Fruit fly (Drosophila melanogaster) whole organism, embryonic: ENCODE measurements around the gene Sk1.

Experiments used
- Aef1 ChIP-seq: fragments of 200-800 bp; sonication (Bioruptor generic); IDR thresholded peaks from 3 replicates; pipeline ENCODE4 v1.3.6; 2022; ENCODE audit warnings: missing biosample characterization, missing genetic modification characterization
- CG10274 ChIP-seq: fragments of 200-800 bp; sonication (Bioruptor generic); optimal IDR thresholded peaks from 3 replicates; lab custom pipeline; 2017; ENCODE audit warnings: missing biosample characterization, mild to moderate bottlenecking, missing genetic modification characterization
- CG12104 ChIP-seq: fragments of 200-800 bp; sonication (Bioruptor generic); optimal IDR thresholded peaks from 3 replicates; lab custom pipeline; 2016; ENCODE audit warnings: missing biosample characterization, missing genetic modification characterization
- CG12391 ChIP-seq: fragments of 200-800 bp; sonication (Bioruptor generic); optimal IDR thresholded peaks from 3 replicates; lab custom pipeline; 2018; ENCODE audit warnings: missing biosample characterization, mild to moderate bottlenecking, missing genetic modification characterization, moderate library complexity
- CG12744 ChIP-seq: fragments of 200-800 bp; sonication (Bioruptor generic); optimal IDR thresholded peaks from 2 replicates; lab custom pipeline; 2016; ENCODE audit warnings: missing biosample characterization, missing genetic modification characterization
- CG12769 ChIP-seq: fragments of 200-800 bp; sonication (Bioruptor generic); optimal IDR thresholded peaks from 2 replicates; lab custom pipeline; 2019; ENCODE audit warnings: missing biosample characterization, mild to moderate bottlenecking, missing genetic modification characterization, moderate library complexity
- CG14860 ChIP-seq: fragments of 200-800 bp; sonication (Bioruptor generic); IDR thresholded peaks from 3 replicates; pipeline ENCODE4 v1.3.6; 2022; ENCODE audit warnings: missing biosample characterization, missing genetic modification characterization; ENCODE audit not compliant: partially characterized antibody
- CG15073 ChIP-seq: fragments of 200-800 bp; sonication (Bioruptor generic); optimal IDR thresholded peaks from 2 replicates; lab custom pipeline; 2016; ENCODE audit warnings: missing biosample characterization, missing genetic modification characterization
- CG17186 ChIP-seq: fragments of 200-800 bp; sonication (Bioruptor generic); optimal IDR thresholded peaks from 3 replicates; lab custom pipeline; 2017; ENCODE audit warnings: missing biosample characterization, missing genetic modification reagents, missing genetic modification characterization
- CG17912 ChIP-seq: fragments of 200-800 bp; sonication (Bioruptor generic); optimal IDR thresholded peaks from 2 replicates; lab custom pipeline; 2018; ENCODE audit warnings: missing biosample characterization, mild to moderate bottlenecking, missing genetic modification characterization
- CG1832 ChIP-seq: fragments of 200-800 bp; sonication (Bioruptor generic); optimal IDR thresholded peaks from 2 replicates; lab custom pipeline; 2017; ENCODE audit warnings: missing biosample characterization, mild to moderate bottlenecking, missing genetic modification characterization, inconsistent platforms
- CG2678 ChIP-seq: fragments of 200-800 bp; sonication (Bioruptor generic); optimal IDR thresholded peaks from 3 replicates; lab custom pipeline; 2019; ENCODE audit warnings: missing biosample characterization, mild to moderate bottlenecking, missing genetic modification characterization, moderate library complexity
- CG30431 ChIP-seq: fragments of 200-800 bp; sonication (Bioruptor generic); optimal IDR thresholded peaks from 2 replicates; lab custom pipeline; 2017; ENCODE audit warnings: missing biosample characterization, missing genetic modification characterization
- CG3163 ChIP-seq: fragments of 200-800 bp; sonication (Bioruptor generic); optimal IDR thresholded peaks from 3 replicates; lab custom pipeline; 2016; ENCODE audit warnings: missing biosample characterization, missing genetic modification characterization
- CG4328 ChIP-seq: fragments of 200-800 bp; sonication (Bioruptor generic); optimal IDR thresholded peaks from 3 replicates; lab custom pipeline; 2017; ENCODE audit warnings: missing biosample characterization, missing genetic modification reagents, missing genetic modification characterization
- CG4707 ChIP-seq: fragments of 200-800 bp; sonication (Bioruptor generic); optimal IDR thresholded peaks from 2 replicates; lab custom pipeline; 2018; ENCODE audit warnings: missing biosample characterization, mild to moderate bottlenecking, missing genetic modification characterization, moderate library complexity
- CG7556 ChIP-seq: fragments of 200-800 bp; sonication (Bioruptor generic); optimal IDR thresholded peaks from 2 replicates; lab custom pipeline; 2017; ENCODE audit warnings: missing biosample characterization, mild to moderate bottlenecking, missing genetic modification characterization
- CG7963 ChIP-seq: fragments of 200-800 bp; sonication (Bioruptor generic); IDR thresholded peaks from 3 replicates; pipeline ENCODE4 v1.3.6; 2022; ENCODE audit warnings: missing biosample characterization, missing genetic modification characterization; ENCODE audit not compliant: partially characterized antibody
- CG8944 ChIP-seq: fragments of 200-800 bp; sonication (Bioruptor generic); optimal IDR thresholded peaks from 3 replicates; lab custom pipeline; 2016; ENCODE audit warnings: missing biosample characterization, missing genetic modification characterization
- CG9437 ChIP-seq: fragments of 200-800 bp; sonication (Bioruptor generic); optimal IDR thresholded peaks from 2 replicates; lab custom pipeline; 2018; ENCODE audit warnings: missing biosample characterization, mild to moderate bottlenecking, missing genetic modification characterization
- Dek ChIP-seq: fragments of 200-800 bp; sonication (Bioruptor generic); optimal IDR thresholded peaks from 3 replicates; lab custom pipeline; 2019; ENCODE audit warnings: missing biosample characterization, mild to moderate bottlenecking, missing genetic modification characterization, moderate library complexity
- Dll ChIP-seq: fragments of 200-800 bp; sonication (Bioruptor generic); IDR thresholded peaks from 4 replicates; pipeline ENCODE4 v1.3.6; 2022; ENCODE audit warnings: missing biosample characterization, missing genetic modification characterization; ENCODE audit not compliant: partially characterized antibody
- Ets65A ChIP-seq: fragments of 200-800 bp; sonication (Bioruptor generic); peaks from one replicate; lab custom pipeline; 2016; ENCODE audit warnings: missing biosample characterization, missing genetic modification characterization
- Fer3 ChIP-seq: fragments of 200-800 bp; sonication (Bioruptor generic); optimal IDR thresholded peaks from 2 replicates; lab custom pipeline; 2018; ENCODE audit warnings: missing biosample characterization, mild to moderate bottlenecking, missing genetic modification characterization, moderate library complexity
- H2.0 ChIP-seq: fragments of 200-800 bp; sonication (Bioruptor generic); IDR thresholded peaks from 2 replicates; pipeline ENCODE4 v1.3.6; 2022; ENCODE audit warnings: missing biosample characterization, missing genetic modification characterization
- HHEX ChIP-seq: fragments of 200-800 bp; sonication (Bioruptor generic); optimal IDR thresholded peaks from 3 replicates; lab custom pipeline; 2017; ENCODE audit warnings: missing biosample characterization, mild to moderate bottlenecking, missing genetic modification characterization, missing genetic modification reagents
- HmgD ChIP-seq: fragments of 200-800 bp; sonication (Bioruptor generic); optimal IDR thresholded peaks from 3 replicates; lab custom pipeline; 2016; ENCODE audit warnings: missing biosample characterization, missing genetic modification characterization
- HmgZ ChIP-seq: fragments of 200-800 bp; sonication (Bioruptor generic); optimal IDR thresholded peaks from 2 replicates; lab custom pipeline; 2018; ENCODE audit warnings: missing biosample characterization, mild to moderate bottlenecking, missing genetic modification characterization
- Hmr ChIP-seq: fragments of 200-800 bp; sonication (Bioruptor generic); optimal IDR thresholded peaks from 3 replicates; lab custom pipeline; 2017; ENCODE audit warnings: mild to moderate bottlenecking, missing biosample characterization, missing genetic modification reagents, missing genetic modification characterization
- Hmx ChIP-seq: fragments of 200-800 bp; sonication (Bioruptor generic); optimal IDR thresholded peaks from 2 replicates; lab custom pipeline; 2016; ENCODE audit warnings: missing biosample characterization, missing genetic modification characterization
- Hr3 ChIP-seq: fragments of 200-800 bp; sonication (Bioruptor generic); optimal IDR thresholded peaks from 3 replicates; lab custom pipeline; 2016; ENCODE audit warnings: missing biosample characterization, missing genetic modification characterization
- Opbp ChIP-seq: fragments of 200-800 bp; sonication (Bioruptor generic); IDR thresholded peaks from 3 replicates; pipeline ENCODE4 v1.3.6; 2022; ENCODE audit warnings: missing biosample characterization, missing genetic modification characterization; ENCODE audit not compliant: partially characterized antibody
- Ravus ChIP-seq: fragments of 200-800 bp; sonication (Bioruptor generic); IDR thresholded peaks from 2 replicates; pipeline ENCODE4 v1.3.6; 2022; ENCODE audit warnings: missing biosample characterization, missing genetic modification characterization
- amos ChIP-seq: fragments of 200-800 bp; sonication (Bioruptor generic); IDR thresholded peaks from 2 replicates; pipeline ENCODE4 v1.3.6; 2022; ENCODE audit warnings: missing biosample characterization, missing genetic modification characterization; ENCODE audit not compliant: partially characterized antibody
- ap ChIP-seq: fragments of 200-800 bp; sonication (Bioruptor generic); IDR thresholded peaks from 2 replicates; pipeline ENCODE4 v1.3.6; 2022; ENCODE audit warnings: missing biosample characterization, missing genetic modification characterization
- chif ChIP-seq, 2 experiments: fragments of 200-800 bp; sonication (Bioruptor generic); optimal IDR thresholded peaks; 3 replicates each; lab custom pipeline; 2016; ENCODE audit warnings: missing biosample characterization in 2 of 2, missing genetic modification characterization in 2 of 2
- dpn ChIP-seq, 2 experiments: fragments of 200-800 bp; sonication (Bioruptor generic); optimal IDR thresholded peaks; 3 replicates each; lab custom pipeline; 2016; ENCODE audit warnings: missing biosample characterization in 2 of 2, missing genetic modification characterization in 2 of 2
- emc ChIP-seq: fragments of 200-800 bp; sonication (Bioruptor generic); optimal IDR thresholded peaks from 2 replicates; lab custom pipeline; 2016; ENCODE audit warnings: missing biosample characterization, missing genetic modification characterization
- en ChIP-seq: fragments of 200-800 bp; sonication (Bioruptor generic); optimal IDR thresholded peaks from 2 replicates; lab custom pipeline; 2016; ENCODE audit warnings: missing biosample characterization, missing genetic modification characterization
- fd64A ChIP-seq: fragments of 200-800 bp; sonication (Bioruptor generic); optimal IDR thresholded peaks from 3 replicates; lab custom pipeline; 2018; ENCODE audit warnings: missing biosample characterization, mild to moderate bottlenecking, missing genetic modification characterization
- fru ChIP-seq: fragments of >200 bp; optimal IDR thresholded peaks from 2 replicates; lab custom pipeline; 2017
- hbn ChIP-seq: fragments of 200-800 bp; sonication (Bioruptor generic); IDR thresholded peaks from 2 replicates; pipeline ENCODE4 v1.3.6; 2022; ENCODE audit warnings: missing biosample characterization, missing genetic modification characterization; ENCODE audit not compliant: partially characterized antibody
- nerfin-2 ChIP-seq: fragments of 200-800 bp; sonication (Bioruptor generic); IDR thresholded peaks from 2 replicates; pipeline ENCODE4 v1.3.6; 2022; ENCODE audit warnings: missing biosample characterization, missing genetic modification characterization; ENCODE audit not compliant: partially characterized antibody
- psq ChIP-seq: fragments of 200-800 bp; sonication (Bioruptor generic); optimal IDR thresholded peaks from 2 replicates; lab custom pipeline; 2017; ENCODE audit warnings: missing biosample characterization, missing genetic modification characterization
- pum ChIP-seq: fragments of 200-800 bp; sonication (Bioruptor generic); optimal IDR thresholded peaks from 2 replicates; lab custom pipeline; 2016; ENCODE audit warnings: missing biosample characterization, missing genetic modification characterization
- ranshi ChIP-seq: fragments of 200-800 bp; sonication (Bioruptor generic); IDR thresholded peaks from 2 replicates; pipeline ENCODE4 v1.3.6; 2022; ENCODE audit warnings: missing biosample characterization, missing genetic modification characterization
- sisA ChIP-seq: fragments of 200-800 bp; sonication (Bioruptor generic); IDR thresholded peaks from 2 replicates; pipeline ENCODE4 v1.3.6; 2022; ENCODE audit warnings: missing biosample characterization, missing genetic modification characterization
- sqz ChIP-seq: fragments of 200-800 bp; sonication (Bioruptor generic); optimal IDR thresholded peaks from 3 replicates; lab custom pipeline; 2018; ENCODE audit warnings: missing biosample characterization, mild to moderate bottlenecking, missing genetic modification characterization
- toy ChIP-seq: fragments of 200-800 bp; sonication (Bioruptor generic); IDR thresholded peaks from 2 replicates; pipeline ENCODE4 v1.3.6; 2022; ENCODE audit warnings: missing biosample characterization, missing genetic modification characterization
- vvl ChIP-seq: fragments of 200-800 bp; sonication (Bioruptor generic); IDR thresholded peaks from 2 replicates; pipeline ENCODE4 v1.3.6; 2022; ENCODE audit warnings: missing biosample characterization, missing genetic modification characterization

Gene Sk1

DNA sequence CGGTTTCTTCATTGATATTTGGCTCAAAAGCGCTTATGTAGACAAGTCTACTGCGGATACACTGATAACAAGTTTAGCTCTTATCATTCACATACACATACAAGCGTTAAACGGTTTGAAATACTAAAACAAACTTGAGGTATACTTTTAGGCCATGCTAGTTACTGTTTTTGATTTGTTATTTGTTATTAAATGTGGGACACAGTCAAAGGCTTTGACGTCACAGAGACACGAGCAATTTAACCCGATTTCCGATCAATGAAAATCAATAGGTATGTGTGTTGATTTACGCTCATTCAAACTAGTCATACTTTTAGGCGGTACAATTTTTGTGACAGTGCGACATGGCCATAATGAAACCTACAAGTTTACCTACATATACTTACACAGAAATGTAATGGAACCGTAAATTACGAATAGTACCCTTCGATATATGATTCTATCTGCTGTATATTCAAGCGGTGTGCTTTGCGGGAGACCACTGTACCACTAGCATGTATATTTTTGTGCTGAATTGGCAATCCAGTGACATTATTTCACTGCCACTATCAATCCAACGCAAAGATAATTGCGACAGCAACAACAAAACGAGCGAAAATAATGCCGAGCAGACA lies 4.6 kb downstream of the Sk1 start (continued):
- no peak for TF ChIP-seq nerfin-2 (GFP tag; lab: Robert Waterston, UW)
- peak; percentile 91 for TF ChIP-seq Fer3
- TF ChIP-seq Ravus (GFP tag; lab: Robert Waterston, UW), result peak; percentile 34; the same call in 1 of the 2 replicates
- peak; percentile 87 for TF ChIP-seq CG2678 (tag; lab: Kevin White, UChicago)
- TF ChIP-seq Hr3, result peak; percentile 41
- TF ChIP-seq toy, result peak; percentile 71
- TF ChIP-seq CG7556 (GFP tag; lab: Kevin White, UChicago), result peak; percentile 73
- no peak for TF ChIP-seq fru (lab: Kevin White, UChicago)
- TF ChIP-seq CG12744 (GFP tag; lab: Kevin White, UChicago), result peak; percentile 57
- peak; percentile 78 for TF ChIP-seq Aef1 (GFP tag; lab: Robert Waterston, UW)
- peak; percentile 87 for TF ChIP-seq Hmr (GFP tag; lab: Kevin White, UChicago)
- TF ChIP-seq CG4328 (GFP tag; lab: Kevin White, UChicago), result peak; percentile 2
- TF ChIP-seq CG15073 (GFP tag; lab: Kevin White, UChicago), result no peak
- peak; percentile 90 for TF ChIP-seq vvl (GFP tag; lab: Robert Waterston, UW)
- TF ChIP-seq HHEX (GFP tag; lab: Kevin White, UChicago), result peak; percentile 78
- TF ChIP-seq en (GFP tag; lab: Kevin White, UChicago), result peak; percentile 25
- TF ChIP-seq chif (GFP tag; optimal IDR thresholded peaks at IDR 0.05; lab: Kevin White, UChicago), result peak; percentile 49 to 72
- no peak for TF ChIP-seq Dll (GFP tag; lab: Robert Waterston, UW)
- TF ChIP-seq CG17912 (GFP tag; lab: Kevin White, UChicago), result no peak
- TF ChIP-seq Opbp (GFP tag; lab: Robert Waterston, UW), result no peak
- TF ChIP-seq sisA, result peak; percentile 77
- no peak for TF ChIP-seq psq (GFP tag; lab: Kevin White, UChicago)
- no peak for TF ChIP-seq hbn
- TF ChIP-seq CG8944 (GFP tag; lab: Kevin White, UChicago), result peak; percentile 71
- peak; percentile 96 for TF ChIP-seq CG12769 (tag; lab: Kevin White, UChicago)
- peak; percentile 80 for TF ChIP-seq Dek
- TF ChIP-seq Ets65A, result peak; percentile 95
- TF ChIP-seq dpn (GFP tag; optimal IDR thresholded peaks at IDR 0.05; lab: Kevin White, UChicago), result peak; percentile 76 to 77
- peak; percentile 75 for TF ChIP-seq H2.0 (GFP tag; lab: Robert Waterston, UW)
- no peak for TF ChIP-seq CG4707 (GFP tag; lab: Kevin White, UChicago)
- TF ChIP-seq CG7963 (GFP tag; lab: Robert Waterston, UW), result no peak
- TF ChIP-seq CG10274, result peak; percentile 67
- TF ChIP-seq CG14860, result no peak
- TF ChIP-seq amos (GFP tag; lab: Robert Waterston, UW), result peak; percentile 11; the same call in 1 of the 2 replicates
- peak; percentile 26 for TF ChIP-seq CG30431
- TF ChIP-seq pum (GFP tag; lab: Kevin White, UChicago), result no peak
- peak; percentile 63 for TF ChIP-seq ap (GFP tag; lab: Robert Waterston, UW)
- TF ChIP-seq HmgD (GFP tag; lab: Kevin White, UChicago), result peak; percentile 9
- peak; percentile 35 for TF ChIP-seq CG12104 (GFP tag; lab: Kevin White, UChicago)
- TF ChIP-seq CG17186 (GFP tag; lab: Kevin White, UChicago), result no peak
- TF ChIP-seq HmgZ (tag; lab: Kevin White, UChicago), result peak; percentile 91
- peak; percentile 41 for TF ChIP-seq CG3163 (GFP tag; lab: Kevin White, UChicago)
- no peak for TF ChIP-seq Hmx (GFP tag; lab: Kevin White, UChicago)
- TF ChIP-seq CG9437, result peak; percentile 3
- TF ChIP-seq ranshi (GFP tag; lab: Robert Waterston, UW), result peak; percentile 85
- no peak for TF ChIP-seq fd64A
- TF ChIP-seq CG1832 (GFP tag; lab: Kevin White, UChicago), result no peak
- peak; percentile 81 for TF ChIP-seq emc (GFP tag; lab: Kevin White, UChicago)
- no peak for TF ChIP-seq sqz (GFP tag; lab: Kevin White, UChicago)
- peak; percentile 61 for TF ChIP-seq CG12391 (tag; lab: Kevin White, UChicago)
